Worm (Caenorhabditis elegans) whole organism, L2 larva: ENCODE data around the gene T12G3.2.

Source experiments
- C34F6.9 ChIP-seq: fragments of 150-350 bp; optimal IDR thresholded peaks from 2 replicates; lab custom pipeline; 2014; ENCODE audit warnings: missing biosample characterization, missing genetic modification characterization
- Y55F3AM.14 ChIP-seq: fragments of 200-800 bp; sonication (Bioruptor generic); optimal IDR thresholded peaks from 2 replicates; lab custom pipeline; 2018; ENCODE audit warnings: mild to moderate bottlenecking, missing genetic modification characterization, missing compliant biosample characterization
- ZK546.5 ChIP-seq: sonication (generic microtip); optimal IDR thresholded peaks from 2 replicates; lab custom pipeline; 2017; ENCODE audit warnings: missing biosample characterization, missing genetic modification characterization
- alr-1 ChIP-seq: fragments of 150-350 bp; optimal IDR thresholded peaks from 2 replicates; lab custom pipeline; 2014; ENCODE audit warnings: missing biosample characterization, missing genetic modification characterization
- aly-2 ChIP-seq: fragments of 150-350 bp; optimal IDR thresholded peaks from 2 replicates; lab custom pipeline; 2014; ENCODE audit warnings: missing biosample characterization, missing genetic modification characterization
- ama-1 ChIP-seq: fragments of 150-350 bp; optimal IDR thresholded peaks from 2 replicates; lab custom pipeline; 2018; ENCODE audit warnings: inconsistent platforms
- ceh-82 ChIP-seq: fragments of 150-350 bp; optimal IDR thresholded peaks from 2 replicates; lab custom pipeline; 2014; ENCODE audit warnings: missing biosample characterization, missing genetic modification characterization
- crh-2 ChIP-seq: sonication (generic microtip); optimal IDR thresholded peaks from 2 replicates; lab custom pipeline; 2017; ENCODE audit warnings: missing biosample characterization, missing genetic modification characterization
- dmd-4 ChIP-seq: sonication (generic microtip); optimal IDR thresholded peaks from 2 replicates; lab custom pipeline; 2017; ENCODE audit warnings: missing biosample characterization, missing genetic modification characterization
- egl-27 ChIP-seq: sonication (generic microtip); optimal IDR thresholded peaks from 3 replicates; lab custom pipeline; 2017; ENCODE audit warnings: missing biosample characterization, missing genetic modification reagents, missing genetic modification characterization
- elt-3 ChIP-seq: sonication (generic microtip); optimal IDR thresholded peaks from 2 replicates; lab custom pipeline; 2017; ENCODE audit warnings: missing biosample characterization, missing genetic modification characterization
- fos-1 ChIP-seq: fragments of 150-350 bp; optimal IDR thresholded peaks from 2 replicates; lab custom pipeline; 2014; ENCODE audit warnings: missing biosample characterization, missing genetic modification characterization
- lin-11 ChIP-seq: fragments of 150-350 bp; sonication (generic microtip); optimal IDR thresholded peaks from 2 replicates; lab custom pipeline; 2014; ENCODE audit warnings: missing biosample characterization, missing genetic modification characterization, inconsistent platforms, mixed read lengths
- lin-13 ChIP-seq: fragments of 150-350 bp; optimal IDR thresholded peaks from 2 replicates; lab custom pipeline; 2014; ENCODE audit warnings: missing biosample characterization, missing genetic modification reagents, missing genetic modification characterization
- lsy-2 ChIP-seq, 2 experiments: fragments of 150-350 bp in 1 of 2; sonication (generic microtip) in 1 of 2; optimal IDR thresholded peaks; 2 replicates each; lab custom pipeline; 2014 to 2017; ENCODE audit warnings: missing biosample characterization in 2 of 2, missing genetic modification characterization in 2 of 2
- mbf-1 ChIP-seq: sonication (generic microtip); optimal IDR thresholded peaks from 2 replicates; lab custom pipeline; 2017; ENCODE audit warnings: missing biosample characterization, missing genetic modification characterization
- nhr-10 ChIP-seq: sonication (generic microtip); optimal IDR thresholded peaks from 2 replicates; lab custom pipeline; 2017; ENCODE audit warnings: missing biosample characterization, missing genetic modification characterization
- nhr-12 ChIP-seq: fragments of 150-350 bp; optimal IDR thresholded peaks from 2 replicates; lab custom pipeline; 2014; ENCODE audit warnings: missing biosample characterization, missing genetic modification characterization
- nhr-129 ChIP-seq: fragments of 150-350 bp; optimal IDR thresholded peaks from 2 replicates; lab custom pipeline; 2014; ENCODE audit warnings: missing biosample characterization, missing genetic modification characterization
- nhr-21 ChIP-seq: fragments of 150-350 bp; optimal IDR thresholded peaks from 2 replicates; lab custom pipeline; 2014; ENCODE audit warnings: missing biosample characterization, missing genetic modification characterization
- nhr-23 ChIP-seq: fragments of 150-350 bp; optimal IDR thresholded peaks from 2 replicates; lab custom pipeline; 2014; ENCODE audit warnings: missing biosample characterization, missing genetic modification reagents, missing genetic modification characterization
- nhr-237 ChIP-seq: fragments of 150-350 bp; optimal IDR thresholded peaks from 2 replicates; lab custom pipeline; 2014; ENCODE audit warnings: missing biosample characterization, missing genetic modification characterization
- nhr-25 ChIP-seq: fragments of 150-350 bp; sonication (generic microtip); optimal IDR thresholded peaks from 3 replicates; lab custom pipeline; 2014; ENCODE audit warnings: missing biosample characterization, missing genetic modification characterization
- nhr-6 ChIP-seq: fragments of 150-350 bp; optimal IDR thresholded peaks from 2 replicates; lab custom pipeline; 2014; ENCODE audit warnings: missing biosample characterization, missing genetic modification characterization
- nhr-77 ChIP-seq: fragments of 150-350 bp; optimal IDR thresholded peaks from 2 replicates; lab custom pipeline; 2014; ENCODE audit warnings: missing biosample characterization, missing genetic modification characterization
- sem-4 ChIP-seq: fragments of 150-350 bp; optimal IDR thresholded peaks from 2 replicates; lab custom pipeline; 2014; ENCODE audit warnings: missing biosample characterization, missing genetic modification reagents, missing genetic modification characterization
- skn-1 ChIP-seq: sonication (generic microtip); optimal IDR thresholded peaks from 2 replicates; lab custom pipeline; 2017; ENCODE audit warnings: missing biosample characterization, missing genetic modification characterization
- sma-3 ChIP-seq: sonication (generic microtip); optimal IDR thresholded peaks from 2 replicates; lab custom pipeline; 2016; ENCODE audit warnings: missing genetic modification reagents, missing genetic modification characterization, missing compliant biosample characterization
- sma-9 ChIP-seq, 2 experiments: fragments of 150-350 bp in 1 of 2; sonication (generic microtip) in 1 of 2; optimal IDR thresholded peaks; 2 replicates each; lab custom pipeline; 2014 to 2016; ENCODE audit warnings: missing genetic modification characterization in 2 of 2, mild to moderate bottlenecking in 1 of 2, missing biosample characterization in 1 of 2, missing compliant biosample characterization in 1 of 2, missing genetic modification reagents in 1 of 2, moderate library complexity in 1 of 2
- snpc-4 ChIP-seq: fragments of 150-350 bp; optimal IDR thresholded peaks from 2 replicates; lab custom pipeline; 2014; ENCODE audit warnings: missing biosample characterization, missing genetic modification characterization
- unc-55 ChIP-seq: fragments of 150-350 bp; sonication (generic microtip); optimal IDR thresholded peaks from 3 replicates; lab custom pipeline; 2014; ENCODE audit warnings: missing biosample characterization, missing genetic modification reagents, missing genetic modification characterization
- ztf-11 ChIP-seq: sonication (generic microtip); optimal IDR thresholded peaks from 2 replicates; lab custom pipeline; 2017; ENCODE audit warnings: missing biosample characterization, missing genetic modification characterization
- ztf-4 ChIP-seq: fragments of 150-350 bp; optimal IDR thresholded peaks from 2 replicates; lab custom pipeline; 2014; ENCODE audit warnings: missing biosample characterization, missing genetic modification characterization

Gene T12G3.2

ce11 chrIV:12093819-12094218 lies 47.1 kb upstream of the T12G3.2 start, which contains the start of gene F11A10.5:
Gene F11A10.5 (plus strand): TSS chrIV:12094119.
- TF ChIP-seq nhr-129 (tag; lab: Kevin White, UChicago) = peak; percentile 46
- TF ChIP-seq crh-2 (tag; lab: Kevin White, UChicago) = peak; percentile 13
- no peak for TF ChIP-seq egl-27 (tag; lab: Kevin White, UChicago)

ce11 chrIV:12093384-12093783 lies 46.6 kb upstream of the T12G3.2 start, which contains the start of gene cpsf-4:
Gene cpsf-4 (minus strand): TSS chrIV:12093445.
- TF ChIP-seq ztf-11 (no peak), fos-1 (tag; lab: Kevin White, UChicago) (no peak), ama-1 (lab: Kevin White, UChicago) (no peak), nhr-6 (tag; lab: Kevin White, UChicago) (no peak), sma-9 (GFP tag; optimal IDR thresholded peaks at IDR 0.05; lab: Kevin White, UChicago) (no peak), sma-9 (tag; optimal IDR thresholded peaks at IDR 0.05; lab: Kevin White, UChicago) (no peak), dmd-4 (tag; lab: Kevin White, UChicago) (no peak), lin-11 (tag; lab: Kevin White, UChicago) (no peak), lsy-2 (tag; optimal IDR thresholded peaks at IDR 0.05; lab: Kevin White, UChicago) (peak in 1 of 2 experiments; percentile 72), skn-1 (no peak), nhr-10 (tag; lab: Kevin White, UChicago) (no peak), nhr-21 (tag; lab: Kevin White, UChicago) (no peak), unc-55 (peak; percentile 20), ceh-82 (tag; lab: Kevin White, UChicago) (no peak), snpc-4 (tag; lab: Kevin White, UChicago) (no peak)

ce11 chrIV:12092113-12092512 lies 45.3 kb upstream of the T12G3.2 start, which contains the start of gene mig-32:
Gene mig-32 (minus strand): TSS chrIV:12092213.
- no peak for TF ChIP-seq snpc-4 (tag; lab: Kevin White, UChicago)
- no peak for TF ChIP-seq unc-55
- TF ChIP-seq nhr-12 (tag; lab: Kevin White, UChicago) = no peak
- no peak for TF ChIP-seq dmd-4 (tag; lab: Kevin White, UChicago)
- no peak for TF ChIP-seq fos-1 (tag; lab: Kevin White, UChicago)
- no peak for TF ChIP-seq aly-2 (tag; lab: Kevin White, UChicago)
- no peak for TF ChIP-seq ceh-82 (tag; lab: Kevin White, UChicago)
- TF ChIP-seq sma-9 (GFP tag; optimal IDR thresholded peaks at IDR 0.05; lab: Kevin White, UChicago) = no peak
- TF ChIP-seq sma-9 (tag; optimal IDR thresholded peaks at IDR 0.05; lab: Kevin White, UChicago) = no peak
- TF ChIP-seq C34F6.9 (tag; lab: Kevin White, UChicago) = no peak
- TF ChIP-seq nhr-25 (tag; lab: Kevin White, UChicago) = no peak
- no peak for TF ChIP-seq lin-13 (GFP tag; lab: Kevin White, UChicago)
- TF ChIP-seq mbf-1 (tag; lab: Kevin White, UChicago) = no peak
- no peak for TF ChIP-seq alr-1 (tag; lab: Kevin White, UChicago)

- TF ChIP-seq nhr-6 (tag; lab: Kevin White, UChicago) (no peak), sem-4 (tag; lab: Kevin White, UChicago) (no peak), nhr-237 (tag; lab: Kevin White, UChicago) (no peak), snpc-4 (tag; lab: Kevin White, UChicago) (no peak), sma-9 (GFP tag; optimal IDR thresholded peaks at IDR 0.05; lab: Kevin White, UChicago) (no peak), sma-9 (tag; optimal IDR thresholded peaks at IDR 0.05; lab: Kevin White, UChicago) (no peak), elt-3 (tag; lab: Kevin White, UChicago) (no peak), ama-1 (lab: Kevin White, UChicago) (no peak), nhr-12 (tag; lab: Kevin White, UChicago) (no peak), nhr-25 (tag; lab: Kevin White, UChicago) (no peak), nhr-23 (tag; lab: Kevin White, UChicago) (no peak), unc-55 (no peak), egl-27 (tag; lab: Kevin White, UChicago) (no peak), nhr-77 (no peak), sma-3 (GFP tag; lab: Kevin White, UChicago) (no peak), alr-1 (tag; lab: Kevin White, UChicago) (no peak), lin-11 (tag; lab: Kevin White, UChicago) (no peak), ZK546.5 (tag; lab: Kevin White, UChicago) (no peak), nhr-10 (tag; lab: Kevin White, UChicago) (no peak), ztf-4 (tag; lab: Kevin White, UChicago) (no peak), Y55F3AM.14 (GFP tag; lab: Kevin White, UChicago) (no peak)
- TF ChIP-seq, all 48 proteins: peak for 0
These were observed 42.8 kb upstream of the T12G3.2 start, which contains the start of gene F11A10.6 for ce11 chrIV:12089551-12089950. Gene F11A10.6 (minus strand): TSS chrIV:12089651.
